Worm (Caenorhabditis elegans): ENCODE results near the gene gpx-3.
"Not testable (repeated sequence)": the region's sequence is repeated elsewhere in the genome, so short reads cannot be mapped to it uniquely, and the experiment has no call there.

The gpx-3 gene

ce11 chrX:9625824-9626223 lies 38.1 kb downstream of the gpx-3 start, which contains the start of gene F34H10.1:
F34H10.1 (plus strand) TSS chrX:9626124.
- not testable (repeated sequence) for TF ChIP-seq snpc-4 (tag; optimal IDR thresholded peaks at IDR 0.05); zip-4 (GFP tag; optimal IDR thresholded peaks at IDR 0.05); lin-39 (tag; optimal IDR thresholded peaks at IDR 0.05)

ce11 chrX:9629552-9629951 lies 41.8 kb downstream of the gpx-3 start:
- TF ChIP-seq nhr-71 (tag; optimal IDR thresholded peaks at IDR 0.05) (peak; percentile 25), aha-1 (tag; optimal IDR thresholded peaks at IDR 0.05) (no peak), nhr-77 (tag; optimal IDR thresholded peaks at IDR 0.05) (no peak), ceh-88 (GFP tag; IDR thresholded peaks at IDR 0.05) (no peak), nhr-47 (tag; optimal IDR thresholded peaks at IDR 0.05) (no peak), fkh-8 (tag; optimal IDR thresholded peaks at IDR 0.05) (peak; percentile 66), blmp-1 (tag; optimal IDR thresholded peaks at IDR 0.05) (peak; percentile 10), mep-1 (tag; optimal IDR thresholded peaks at IDR 0.05) (no peak), lir-3 (tag; optimal IDR thresholded peaks at IDR 0.05; ENCODE audit: poor library complexity) (no peak), ceh-82 (tag; optimal IDR thresholded peaks at IDR 0.05) (no peak), ceh-8 (GFP tag; optimal IDR thresholded peaks at IDR 0.05) (peak; percentile 72)

ce11 chrX:9634925-9635324 lies 47.2 kb downstream of the gpx-3 start, which contains the start of gene F34H10.3:
F34H10.3 (minus strand) TSS chrX:9635025.
- TF ChIP-seq jun-1 (tag; optimal IDR thresholded peaks at IDR 0.05), result no peak
- TF ChIP-seq nhr-20 (tag; optimal IDR thresholded peaks at IDR 0.05), result no peak
- TF ChIP-seq unc-130 (tag; optimal IDR thresholded peaks at IDR 0.05), result no peak
- TF ChIP-seq F16B12.6 (tag; optimal IDR thresholded peaks at IDR 0.05), result no peak
- no peak for TF ChIP-seq zag-1 (tag; optimal IDR thresholded peaks at IDR 0.05)
- TF ChIP-seq C04F5.9 (tag; optimal IDR thresholded peaks at IDR 0.05), result no peak
- TF ChIP-seq fos-1 (tag; optimal IDR thresholded peaks at IDR 0.05), result no peak

ce11 chrX:9635376-9635775 lies 47.6 kb downstream of the gpx-3 start, which contains the start of gene F34H10.5:
F34H10.5 (plus strand) TSS chrX:9635676.
- no peak for TF ChIP-seq snu-23 (GFP tag; optimal IDR thresholded peaks at IDR 0.05)
- TF ChIP-seq sox-4 (tag; optimal IDR thresholded peaks at IDR 0.05), result no peak

ce11 chrX:9637137-9637536 lies 49.4 kb downstream of the gpx-3 start:
- TF ChIP-seq dsc-1 (tag; optimal IDR thresholded peaks at IDR 0.05) (no peak), lin-35 (GFP tag; optimal IDR thresholded peaks at IDR 0.05) (peak in 1 of 2 experiments; percentile 5), lin-14 (GFP tag; optimal IDR thresholded peaks at IDR 0.05) (peak; percentile 20), ceh-63 (GFP tag; optimal IDR thresholded peaks at IDR 0.05) (no peak), efl-1 (optimal IDR thresholded peaks at IDR 0.05) (no peak), efl-1 (GFP tag; optimal IDR thresholded peaks at IDR 0.05 in 1 of 2) (peak in 1 of 2 experiments; percentile 53), blmp-1 (tag; optimal IDR thresholded peaks at IDR 0.05) (peak; percentile 25), ceh-82 (tag; optimal IDR thresholded peaks at IDR 0.05) (peak in 1 of 3 experiments; percentile 2), zip-4 (GFP tag; optimal IDR thresholded peaks at IDR 0.05) (no peak)

- TF ChIP-seq lin-35 (GFP tag; optimal IDR thresholded peaks at IDR 0.05) (peak in 1 of 2 experiments; percentile 34), dpl-1 (GFP tag; optimal IDR thresholded peaks at IDR 0.05) (peak in 1 of 3 experiments; percentile 10), skn-1 (tag; optimal IDR thresholded peaks at IDR 0.05) (peak; percentile 15), zag-1 (tag; optimal IDR thresholded peaks at IDR 0.05) (no peak), mdl-1 (tag; optimal IDR thresholded peaks at IDR 0.05) (no peak), nhr-71 (tag; optimal IDR thresholded peaks at IDR 0.05) (peak; percentile 63), swsn-7 (tag; optimal IDR thresholded peaks at IDR 0.05) (peak; percentile 23), lin-13 (GFP tag; optimal IDR thresholded peaks at IDR 0.05) (peak; percentile 8), ztf-4 (tag; optimal IDR thresholded peaks at IDR 0.05) (peak; percentile 19), C34B4.2 (tag; optimal IDR thresholded peaks at IDR 0.05) (no peak), nhr-19 (GFP tag; conservative IDR thresholded peaks at IDR 0.05) (peak; percentile 48; the same call in 1 of the 2 replicates), aly-2 (tag; optimal IDR thresholded peaks at IDR 0.05) (peak; percentile 11), rnt-1 (tag; optimal IDR thresholded peaks at IDR 0.05) (peak; percentile 61), ceh-82 (tag; optimal IDR thresholded peaks at IDR 0.05) (peak; percentile 11 to 24 (median 20)), irx-1 (tag; optimal IDR thresholded peaks at IDR 0.05) (peak; percentile 13), efl-1 (optimal IDR thresholded peaks at IDR 0.05) (no peak), efl-1 (GFP tag; optimal IDR thresholded peaks at IDR 0.05 in 1 of 2) (peak in 1 of 2 experiments; percentile 80), efl-3 (GFP tag; optimal IDR thresholded peaks at IDR 0.05) (no peak), blmp-1 (tag; optimal IDR thresholded peaks at IDR 0.05) (peak; percentile 16), xbp-1 (tag; optimal IDR thresholded peaks at IDR 0.05) (peak; percentile 53), dsc-1 (tag; optimal IDR thresholded peaks at IDR 0.05) (peak; percentile 37), fkh-4 (tag; optimal IDR thresholded peaks at IDR 0.05; ENCODE audit: borderline replicate concordance) (no peak), nhr-47 (tag; optimal IDR thresholded peaks at IDR 0.05) (peak; percentile 57)
Measured at ce11 chrX:9637700-9638099, 50.0 kb downstream of the gpx-3 start.
